Worm (Caenorhabditis elegans): Measurements from ENCODE around the gene fars-3.

fars-3 gene

ce11 chrII:8481033-8481708, 16.5 kb downstream of the fars-3 start:
- TF ChIP-seq hlh-1 (tag; optimal IDR thresholded peaks at IDR 0.05) (peak; percentile 84), flh-1 (GFP tag; optimal IDR thresholded peaks at IDR 0.05) (no peak), nhr-76 (tag; optimal IDR thresholded peaks at IDR 0.05) (no peak), lin-13 (tag; optimal IDR thresholded peaks at IDR 0.05) (no peak), nhr-12 (tag; optimal IDR thresholded peaks at IDR 0.05) (no peak), mls-2 (tag; optimal IDR thresholded peaks at IDR 0.05) (no peak), elt-1 (tag; optimal IDR thresholded peaks at IDR 0.05; ENCODE audit: borderline replicate concordance, insufficient read depth) (no peak), lin-32 (GFP tag; optimal IDR thresholded peaks at IDR 0.05) (no peak), unc-39 (tag; optimal IDR thresholded peaks at IDR 0.05) (no peak), lsy-2 (tag; optimal IDR thresholded peaks at IDR 0.05) (no peak), sem-2 (GFP tag; optimal IDR thresholded peaks at IDR 0.05) (no peak), mab-5 (tag; optimal IDR thresholded peaks at IDR 0.05) (peak; percentile 44), pha-4 (tag; optimal IDR thresholded peaks at IDR 0.05) (peak; percentile 10), unc-120 (tag; optimal IDR thresholded peaks at IDR 0.05; ENCODE audit: poor library complexity, severe bottlenecking) (peak; percentile 62), zip-8 (tag; optimal IDR thresholded peaks at IDR 0.05) (no peak), elt-3 (tag; optimal IDR thresholded peaks at IDR 0.05) (no peak), ztf-11 (tag; optimal IDR thresholded peaks at IDR 0.05) (no peak), bed-3 (GFP tag; optimal IDR thresholded peaks at IDR 0.05) (no peak), mep-1 (tag; optimal IDR thresholded peaks at IDR 0.05) (no peak), nhr-237 (tag; optimal IDR thresholded peaks at IDR 0.05) (no peak), cnd-1 (tag; optimal IDR thresholded peaks at IDR 0.05) (no peak), unc-62 (GFP tag; optimal IDR thresholded peaks at IDR 0.05) (peak; percentile 70), ceh-39 (tag; optimal IDR thresholded peaks at IDR 0.05) (peak; percentile 34), sptf-1 (tag; optimal IDR thresholded peaks at IDR 0.05) (no peak), snpc-4 (tag; optimal IDR thresholded peaks at IDR 0.05) (no peak), blmp-1 (tag; optimal IDR thresholded peaks at IDR 0.05) (no peak), ceh-43 (GFP tag; optimal IDR thresholded peaks at IDR 0.05) (no peak), drap-1 (GFP tag; optimal IDR thresholded peaks at IDR 0.05) (no peak), nhr-28 (tag; optimal IDR thresholded peaks at IDR 0.05) (no peak), tbx-8 (GFP tag; optimal IDR thresholded peaks at IDR 0.05) (no peak), ham-2 (GFP tag; optimal IDR thresholded peaks at IDR 0.05) (no peak), nhr-2 (tag; optimal IDR thresholded peaks at IDR 0.05) (peak; percentile 58), M03D4.4 (tag; optimal IDR thresholded peaks at IDR 0.05) (no peak), ceh-83 (GFP tag; optimal IDR thresholded peaks at IDR 0.05) (no peak), ces-1 (GFP tag; optimal IDR thresholded peaks at IDR 0.05) (no peak)

ce11 chrII:8481731-8482253, 17.1 kb downstream of the fars-3 start, which contains the start of gene M05D6.5:
Gene M05D6.5 (minus strand): TSS chrII:8482203.
- TF ChIP-seq snpc-4 (tag; optimal IDR thresholded peaks at IDR 0.05) (no peak), unc-62 (GFP tag; optimal IDR thresholded peaks at IDR 0.05) (no peak)

ce11 chrII:8483124-8483792, 18.6 kb downstream of the fars-3 start:
- TF ChIP-seq unc-120 (tag; optimal IDR thresholded peaks at IDR 0.05; ENCODE audit: poor library complexity, severe bottlenecking) (no peak), ces-1 (GFP tag; optimal IDR thresholded peaks at IDR 0.05) (peak; percentile 44), lsy-2 (tag; optimal IDR thresholded peaks at IDR 0.05) (peak; percentile 82)

ce11 chrII:8483793-8484186, 19.1 kb downstream of the fars-3 start, which contains the start of gene taap-1:
Gene taap-1 (minus strand): TSS chrII:8483871.
- no peak for TF ChIP-seq lin-32 (GFP tag; optimal IDR thresholded peaks at IDR 0.05)
- no peak for TF ChIP-seq nhr-2 (tag; optimal IDR thresholded peaks at IDR 0.05)
- TF ChIP-seq unc-62 (GFP tag; optimal IDR thresholded peaks at IDR 0.05), result no peak
- TF ChIP-seq blmp-1 (tag; optimal IDR thresholded peaks at IDR 0.05), result no peak
- TF ChIP-seq cnd-1 (tag; optimal IDR thresholded peaks at IDR 0.05), result no peak
- TF ChIP-seq tbx-8 (GFP tag; optimal IDR thresholded peaks at IDR 0.05), result no peak
- no peak for TF ChIP-seq ceh-43 (GFP tag; optimal IDR thresholded peaks at IDR 0.05)
- TF ChIP-seq sptf-1 (tag; optimal IDR thresholded peaks at IDR 0.05), result no peak
- TF ChIP-seq ham-2 (GFP tag; optimal IDR thresholded peaks at IDR 0.05), result no peak
- no peak for TF ChIP-seq hlh-1 (tag; optimal IDR thresholded peaks at IDR 0.05)
- TF ChIP-seq mls-2 (tag; optimal IDR thresholded peaks at IDR 0.05), result no peak
- TF ChIP-seq unc-39 (tag; optimal IDR thresholded peaks at IDR 0.05), result no peak
- TF ChIP-seq sem-2 (GFP tag; optimal IDR thresholded peaks at IDR 0.05), result no peak
- no peak for TF ChIP-seq flh-1 (GFP tag; optimal IDR thresholded peaks at IDR 0.05)
- TF ChIP-seq nhr-237 (tag; optimal IDR thresholded peaks at IDR 0.05), result no peak
- no peak for TF ChIP-seq nhr-28 (tag; optimal IDR thresholded peaks at IDR 0.05)
